Fruit fly (Drosophila melanogaster) whole organism, pupa: ENCODE measurements around the gene Sox21b.

Experiments
- CG10348 ChIP-seq: fragments of 200-800 bp; sonication (Bioruptor generic); IDR thresholded peaks from 2 replicates; pipeline ENCODE4 v1.3.6; 2022; ENCODE audit warnings: missing biosample characterization, missing genetic modification characterization
- CG12605 ChIP-seq: fragments of 200-800 bp; sonication (Bioruptor generic); IDR thresholded peaks from 2 replicates; pipeline ENCODE4 v1.3.6; 2022; ENCODE audit warnings: missing biosample characterization, missing genetic modification characterization
- CG13204 ChIP-seq: fragments of 200-800 bp; sonication (Bioruptor generic); optimal IDR thresholded peaks from 2 replicates; lab custom pipeline; 2018; ENCODE audit warnings: missing biosample characterization, mild to moderate bottlenecking, missing genetic modification characterization, moderate library complexity
- CG14655 ChIP-seq: fragments of 200-800 bp; sonication (Bioruptor generic); optimal IDR thresholded peaks from 3 replicates; lab custom pipeline; 2017; ENCODE audit warnings: mild to moderate bottlenecking, missing biosample characterization, missing genetic modification reagents, missing genetic modification characterization
- CG15710 ChIP-seq: fragments of 200-800 bp; sonication (Bioruptor generic); optimal IDR thresholded peaks from 2 replicates; lab custom pipeline; 2018; ENCODE audit warnings: missing biosample characterization, mild to moderate bottlenecking, missing genetic modification characterization, moderate library complexity
- CG17806 ChIP-seq: fragments of 200-800 bp; sonication (Bioruptor generic); optimal IDR thresholded peaks from 2 replicates; lab custom pipeline; 2018; ENCODE audit warnings: missing biosample characterization, mild to moderate bottlenecking, missing genetic modification characterization, moderate library complexity
- CG34367 ChIP-seq: fragments of 200-800 bp; sonication (Bioruptor generic); optimal IDR thresholded peaks from 2 replicates; lab custom pipeline; 2018; ENCODE audit warnings: missing biosample characterization, mild to moderate bottlenecking, missing genetic modification characterization
- CG4496 ChIP-seq: fragments of 200-800 bp; sonication (Bioruptor generic); IDR thresholded peaks from 3 replicates; pipeline ENCODE4 v1.3.6; 2022; ENCODE audit warnings: missing biosample characterization, missing genetic modification characterization
- CG8159 ChIP-seq: fragments of 200-800 bp; sonication (Bioruptor generic); optimal IDR thresholded peaks from 3 replicates; lab custom pipeline; 2018; ENCODE audit warnings: missing biosample characterization, mild to moderate bottlenecking, missing genetic modification characterization, moderate library complexity
- D1 ChIP-seq: fragments of 200-800 bp; sonication (Bioruptor generic); optimal IDR thresholded peaks from 2 replicates; lab custom pipeline; 2018; ENCODE audit warnings: missing biosample characterization, mild to moderate bottlenecking, missing genetic modification characterization, moderate library complexity
- EcR ChIP-seq: fragments of 200-800 bp; sonication (Bioruptor generic); optimal IDR thresholded peaks from 3 replicates; lab custom pipeline; 2019; ENCODE audit warnings: missing biosample characterization, missing genetic modification characterization, mild to moderate bottlenecking, moderate library complexity, missing genetic modification reagents
- fd96Ca ChIP-seq: fragments of 200-800 bp; sonication (Bioruptor generic); IDR thresholded peaks from 3 replicates; pipeline ENCODE4 v1.3.6; 2022; ENCODE audit warnings: missing biosample characterization, missing genetic modification characterization

DNA sequence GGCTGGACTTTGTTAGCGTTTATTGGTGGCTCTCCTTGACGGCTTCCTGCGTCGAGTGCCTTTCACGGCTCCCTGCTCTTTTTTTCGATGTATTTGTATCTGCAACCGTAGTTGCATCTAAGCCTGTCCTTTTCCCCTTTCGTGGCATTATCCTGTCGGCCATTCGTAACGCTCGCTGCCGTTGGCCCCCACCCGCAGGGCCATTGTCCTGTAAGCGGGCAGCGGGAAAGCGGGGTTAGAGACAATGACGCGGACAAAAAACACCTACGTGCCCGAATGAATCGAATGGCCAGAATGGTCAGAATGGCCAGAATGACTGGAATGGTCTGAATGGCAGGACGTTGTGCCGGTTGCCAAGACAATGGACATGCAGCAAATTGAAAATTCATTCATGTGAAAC, 4.4 kb upstream of the Sox21b start:
- TF ChIP-seq EcR = no peak
- TF ChIP-seq D1 (tag; lab: Kevin White, UChicago) = no peak
- no peak for TF ChIP-seq fd96Ca (GFP tag; lab: Robert Waterston, UW)
- TF ChIP-seq CG15710 (tag; lab: Kevin White, UChicago) = no peak
- TF ChIP-seq CG8159 (tag; lab: Kevin White, UChicago) = no peak
- TF ChIP-seq CG12605 (GFP tag; lab: Robert Waterston, UW) = no peak
- TF ChIP-seq CG10348 (GFP tag; lab: Robert Waterston, UW) = no peak
- TF ChIP-seq CG17806 (tag; lab: Kevin White, UChicago) = no peak
- TF ChIP-seq CG14655 = no peak
- TF ChIP-seq CG34367 = no peak
- no peak for TF ChIP-seq CG4496 (GFP tag; lab: Robert Waterston, UW)
- TF ChIP-seq CG13204 (GFP tag; lab: Kevin White, UChicago) = no peak
